Fruit fly (Drosophila melanogaster) whole organism, pupa: Measurements from ENCODE around the gene r.

Experiments used
- CG10348 ChIP-seq: fragments of 200-800 bp; sonication (Bioruptor generic); IDR thresholded peaks from 2 replicates; pipeline ENCODE4 v1.3.6; 2022; ENCODE audit warnings: missing biosample characterization, missing genetic modification characterization
- CG12605 ChIP-seq: fragments of 200-800 bp; sonication (Bioruptor generic); IDR thresholded peaks from 2 replicates; pipeline ENCODE4 v1.3.6; 2022; ENCODE audit warnings: missing biosample characterization, missing genetic modification characterization
- CG13204 ChIP-seq: fragments of 200-800 bp; sonication (Bioruptor generic); optimal IDR thresholded peaks from 2 replicates; lab custom pipeline; 2018; ENCODE audit warnings: missing biosample characterization, mild to moderate bottlenecking, missing genetic modification characterization, moderate library complexity
- CG14655 ChIP-seq: fragments of 200-800 bp; sonication (Bioruptor generic); optimal IDR thresholded peaks from 3 replicates; lab custom pipeline; 2017; ENCODE audit warnings: mild to moderate bottlenecking, missing biosample characterization, missing genetic modification reagents, missing genetic modification characterization
- CG15710 ChIP-seq: fragments of 200-800 bp; sonication (Bioruptor generic); optimal IDR thresholded peaks from 2 replicates; lab custom pipeline; 2018; ENCODE audit warnings: missing biosample characterization, mild to moderate bottlenecking, missing genetic modification characterization, moderate library complexity
- CG17806 ChIP-seq: fragments of 200-800 bp; sonication (Bioruptor generic); optimal IDR thresholded peaks from 2 replicates; lab custom pipeline; 2018; ENCODE audit warnings: missing biosample characterization, mild to moderate bottlenecking, missing genetic modification characterization, moderate library complexity
- CG32121 ChIP-seq: fragments of 200-800 bp; sonication (Bioruptor generic); IDR thresholded peaks from 2 replicates; pipeline ENCODE4 v1.3.6; 2022; ENCODE audit warnings: missing biosample characterization, missing genetic modification characterization
- CG34367 ChIP-seq: fragments of 200-800 bp; sonication (Bioruptor generic); optimal IDR thresholded peaks from 2 replicates; lab custom pipeline; 2018; ENCODE audit warnings: missing biosample characterization, mild to moderate bottlenecking, missing genetic modification characterization
- CG4496 ChIP-seq: fragments of 200-800 bp; sonication (Bioruptor generic); IDR thresholded peaks from 3 replicates; pipeline ENCODE4 v1.3.6; 2022; ENCODE audit warnings: missing biosample characterization, missing genetic modification characterization
- CG8159 ChIP-seq: fragments of 200-800 bp; sonication (Bioruptor generic); optimal IDR thresholded peaks from 3 replicates; lab custom pipeline; 2018; ENCODE audit warnings: missing biosample characterization, mild to moderate bottlenecking, missing genetic modification characterization, moderate library complexity
- CG8301 ChIP-seq: fragments of 200-800 bp; sonication (Bioruptor generic); optimal IDR thresholded peaks from 2 replicates; lab custom pipeline; 2018; ENCODE audit warnings: missing biosample characterization, mild to moderate bottlenecking, missing genetic modification characterization
- CG9948 ChIP-seq: fragments of 200-800 bp; sonication (Bioruptor generic); optimal IDR thresholded peaks from 2 replicates; lab custom pipeline; 2018; ENCODE audit warnings: missing biosample characterization, mild to moderate bottlenecking, missing genetic modification characterization, moderate library complexity
- D1 ChIP-seq: fragments of 200-800 bp; sonication (Bioruptor generic); optimal IDR thresholded peaks from 2 replicates; lab custom pipeline; 2018; ENCODE audit warnings: missing biosample characterization, mild to moderate bottlenecking, missing genetic modification characterization, moderate library complexity
- EcR ChIP-seq: fragments of 200-800 bp; sonication (Bioruptor generic); optimal IDR thresholded peaks from 3 replicates; lab custom pipeline; 2019; ENCODE audit warnings: missing biosample characterization, missing genetic modification characterization, mild to moderate bottlenecking, moderate library complexity, missing genetic modification reagents
- Ets98B ChIP-seq: fragments of 200-800 bp; sonication (Bioruptor generic); IDR thresholded peaks from 2 replicates; pipeline ENCODE4 v1.3.6; 2022; ENCODE audit warnings: missing biosample characterization, missing genetic modification characterization
- Pif1A ChIP-seq: fragments of 200-800 bp; sonication (Bioruptor generic); optimal IDR thresholded peaks from 3 replicates; lab custom pipeline; 2016; ENCODE audit warnings: missing biosample characterization, missing genetic modification characterization
- Snoo ChIP-seq: fragments of 200-800 bp; sonication (Bioruptor generic); optimal IDR thresholded peaks from 3 replicates; lab custom pipeline; 2017; ENCODE audit warnings: missing biosample characterization, mild to moderate bottlenecking, missing genetic modification characterization, inconsistent platforms
- fd96Ca ChIP-seq: fragments of 200-800 bp; sonication (Bioruptor generic); IDR thresholded peaks from 3 replicates; pipeline ENCODE4 v1.3.6; 2022; ENCODE audit warnings: missing biosample characterization, missing genetic modification characterization
- gl ChIP-seq: fragments of 200-800 bp; sonication (Bioruptor generic); optimal IDR thresholded peaks from 2 replicates; lab custom pipeline; 2018; ENCODE audit warnings: missing biosample characterization, mild to moderate bottlenecking, missing genetic modification characterization
- rn ChIP-seq: fragments of 200-800 bp; sonication (Bioruptor generic); IDR thresholded peaks from 2 replicates; pipeline ENCODE4 v1.3.6; 2022; ENCODE audit warnings: missing biosample characterization, missing genetic modification characterization

Gene r

dm6 chrX:16651098-16651497 lies 4.1 kb upstream of the r start, which contains the start of the genes CG32573 and CG42512:
CG32573 (plus strand) TSS chrX:16651376.
CG42512 (plus strand) TSS chrX:16651376.
- TF ChIP-seq CG12605 (GFP tag; lab: Robert Waterston, UW) (no peak), CG32121 (no peak), CG4496 (no peak), CG34367 (tag; lab: Kevin White, UChicago) (no peak), EcR (GFP tag; lab: Kevin White, UChicago) (no peak)

dm6 chrX:16651625-16652024 lies 3.5 kb upstream of the r start:
- TF ChIP-seq fd96Ca (GFP tag; lab: Robert Waterston, UW): no peak
- no peak for TF ChIP-seq Snoo (tag; lab: Kevin White, UChicago)
- TF ChIP-seq CG15710 (tag; lab: Kevin White, UChicago): no peak
- TF ChIP-seq CG34367 (tag; lab: Kevin White, UChicago): no peak
- TF ChIP-seq Ets98B (GFP tag; lab: Robert Waterston, UW): no peak
- TF ChIP-seq CG14655 (GFP tag; lab: Kevin White, UChicago): no peak
- TF ChIP-seq CG13204: no peak
- TF ChIP-seq D1 (tag; lab: Kevin White, UChicago): no peak
- TF ChIP-seq CG8159: no peak
- no peak for TF ChIP-seq CG10348
- TF ChIP-seq rn (GFP tag; lab: Robert Waterston, UW): no peak
- no peak for TF ChIP-seq CG4496
- TF ChIP-seq Pif1A (GFP tag; lab: Kevin White, UChicago): no peak
- TF ChIP-seq CG32121: no peak
- no peak for TF ChIP-seq CG9948 (tag; lab: Kevin White, UChicago)
- TF ChIP-seq CG8301 (tag; lab: Kevin White, UChicago): no peak
- TF ChIP-seq gl (tag; lab: Kevin White, UChicago): no peak
- no peak for TF ChIP-seq EcR (GFP tag; lab: Kevin White, UChicago)

dm6 chrX:16655724-16656235 lies 621 bp downstream of the r start:
- TF ChIP-seq Ets98B (GFP tag; lab: Robert Waterston, UW) (0 out of 2 replicates have a peak, but pooled peaks have one; percentile 16), Snoo (tag; lab: Kevin White, UChicago) (peak; percentile 27), CG13204 (peak; percentile 90), EcR (GFP tag; lab: Kevin White, UChicago) (peak; percentile 34), CG8159 (no peak)
- TF ChIP-seq, all 21 proteins: peak for 4

DNA sequence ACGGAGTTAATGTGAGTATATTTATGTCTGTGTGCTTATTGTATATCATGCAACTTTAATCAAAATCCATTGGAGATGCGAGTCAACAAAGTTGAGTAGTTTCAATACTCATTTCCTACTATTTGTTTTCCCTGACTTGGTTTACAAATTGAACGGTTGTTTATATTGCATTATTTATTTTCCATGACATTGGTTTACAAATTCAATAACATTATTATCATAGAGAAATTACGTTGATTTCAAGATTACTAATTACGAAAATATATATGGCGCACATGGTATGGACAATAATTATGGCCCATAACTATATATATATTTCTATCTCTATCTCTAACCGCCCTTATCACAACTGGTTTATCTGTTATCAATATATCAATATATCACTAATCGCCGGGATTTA lies 5.5 kb downstream of the r start:
- TF ChIP-seq CG10348: no peak
- TF ChIP-seq CG32121: no peak
- TF ChIP-seq CG4496: no peak
- no peak for TF ChIP-seq Ets98B (GFP tag; lab: Robert Waterston, UW)
- TF ChIP-seq rn (GFP tag; lab: Robert Waterston, UW): no peak
- TF ChIP-seq Snoo (tag; lab: Kevin White, UChicago): no peak
- TF ChIP-seq Pif1A (GFP tag; lab: Kevin White, UChicago): no peak

DNA sequence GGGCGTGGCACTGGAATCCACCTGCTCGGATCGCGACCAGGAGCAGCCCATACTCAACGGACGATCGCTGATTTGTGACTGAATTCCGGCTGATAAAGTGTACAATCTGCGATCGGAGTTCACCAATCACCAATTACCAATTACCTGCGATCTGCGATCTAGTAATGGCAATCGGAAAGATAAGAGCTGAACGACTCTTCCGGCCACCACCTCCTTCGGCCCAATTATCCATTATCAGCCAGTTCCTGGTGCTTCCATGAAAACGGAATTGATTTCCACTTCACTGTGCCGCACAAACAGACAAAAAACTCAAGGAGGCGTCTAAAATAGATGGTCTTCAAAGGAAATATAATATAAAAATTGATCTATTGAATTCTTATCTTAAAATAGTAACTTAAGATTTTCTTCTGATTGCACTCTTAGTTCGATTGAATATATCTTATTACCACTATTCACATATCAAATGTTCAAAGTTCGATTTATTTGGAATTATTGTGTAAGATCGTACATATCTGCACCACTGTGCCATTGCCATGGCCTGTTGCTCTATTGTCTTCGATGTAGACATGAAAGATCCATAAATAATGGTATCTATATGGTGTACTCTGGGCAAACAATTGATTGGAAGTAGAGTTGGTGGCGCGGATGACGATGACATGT lies 9.4 kb downstream of the r start, which contains the start of gene CG15865:
Gene CG15865 (minus strand): TSS at position 51 of the 660 bp plus-strand sequence.
- TF ChIP-seq CG15710 (tag; lab: Kevin White, UChicago): peak; percentile 17
- TF ChIP-seq rn (GFP tag; lab: Robert Waterston, UW): no peak
- peak; percentile 7 for TF ChIP-seq CG8159

dm6 chrX:16669849-16670248 lies 14.7 kb downstream of the r start:
- TF ChIP-seq Ets98B (GFP tag; lab: Robert Waterston, UW): no peak
- 0 out of 3 replicates have a peak, but pooled peaks have one; percentile 49 for TF ChIP-seq CG4496
- TF ChIP-seq CG32121: no peak

- TF ChIP-seq Pif1A (GFP tag; lab: Kevin White, UChicago): peak; percentile 5
- TF ChIP-seq CG8159: no peak
- TF ChIP-seq, all 21 proteins: peak for 1
Measured at dm6 chrX:16670262-16670661, 15.1 kb downstream of the r start.

dm6 chrX:16670691-16671481 lies 15.7 kb downstream of the r start:
- TF ChIP-seq CG13204 (peak; percentile 75), Snoo (tag; lab: Kevin White, UChicago) (no peak), CG14655 (GFP tag; lab: Kevin White, UChicago) (peak; percentile 7), CG4496 (peak; percentile 49; the same call in 1 of the 3 replicates), CG17806 (no peak)
